Worm (Caenorhabditis elegans): Measurements from ENCODE around the gene jmjd-2.
A peak's percentile ranks its signal among the peaks of the same experiment; 100 is the strongest.

The jmjd-2 gene

DNA sequence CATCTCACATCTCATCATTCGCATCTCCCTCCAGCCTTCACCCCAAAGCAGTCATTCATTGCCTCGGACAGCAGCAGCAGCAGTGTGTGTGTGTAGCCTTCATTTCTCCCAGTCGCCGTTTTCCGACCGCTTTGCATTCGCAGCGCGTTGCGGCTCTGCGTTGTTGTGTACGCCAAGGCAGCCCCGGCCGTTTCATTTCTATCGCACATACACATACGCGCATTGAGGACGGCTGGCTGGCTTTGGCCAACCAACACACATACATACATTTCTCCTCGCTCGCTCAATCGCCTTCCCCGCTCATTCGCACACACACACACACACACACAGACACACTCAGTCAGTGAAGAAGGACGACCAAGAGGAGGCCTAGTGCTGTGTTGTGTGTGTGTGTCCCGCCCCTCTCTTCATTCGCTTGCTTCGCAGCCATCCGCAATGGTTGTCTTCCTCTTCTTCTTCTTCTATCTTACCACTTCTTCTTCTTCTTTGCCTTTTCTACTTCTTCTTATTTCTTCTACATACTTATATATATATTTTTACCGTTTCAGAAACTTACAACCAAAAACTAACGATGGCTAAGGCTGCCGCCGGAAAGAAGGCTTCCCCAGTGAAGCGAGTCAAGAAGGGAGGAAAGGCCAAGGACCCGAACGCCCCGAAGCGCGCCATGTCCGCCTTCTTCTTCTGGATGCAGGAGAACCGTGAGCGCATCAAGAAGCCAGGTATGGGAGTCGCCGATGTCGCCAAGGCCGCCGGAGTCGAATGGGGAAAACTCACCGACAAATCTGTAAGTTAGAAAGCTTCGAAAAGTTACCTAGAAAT lies 7.0 kb upstream of the jmjd-2 start, which contains the start of gene hmg-1.1 (continued):
- TF ChIP-seq R02D3.7 (tag; optimal IDR thresholded peaks at IDR 0.05) (no peak), lir-3 (tag; optimal IDR thresholded peaks at IDR 0.05) (no peak), nhr-237 (tag; optimal IDR thresholded peaks at IDR 0.05) (no peak), snpc-1.2 (GFP tag; IDR thresholded peaks at IDR 0.05) (no peak), pha-4 (GFP tag; IDR thresholded peaks at IDR 0.05) (peak; percentile 53; the same call in 1 of the 2 replicates), pha-4 (tag; optimal IDR thresholded peaks at IDR 0.05) (peak; percentile 46), nhr-102 (tag; optimal IDR thresholded peaks at IDR 0.05) (peak; percentile 58), ztf-11 (tag; optimal IDR thresholded peaks at IDR 0.05) (no peak), duxl-1 (tag; optimal IDR thresholded peaks at IDR 0.05; ENCODE audit: poor library complexity) (peak; percentile 42), attf-4 (tag; optimal IDR thresholded peaks at IDR 0.05) (no peak), egl-27 (tag; optimal IDR thresholded peaks at IDR 0.05) (no peak), dpl-1 (GFP tag; optimal IDR thresholded peaks at IDR 0.05) (peak; percentile 74), nhr-48 (tag; optimal IDR thresholded peaks at IDR 0.05) (peak; percentile 41)

DNA sequence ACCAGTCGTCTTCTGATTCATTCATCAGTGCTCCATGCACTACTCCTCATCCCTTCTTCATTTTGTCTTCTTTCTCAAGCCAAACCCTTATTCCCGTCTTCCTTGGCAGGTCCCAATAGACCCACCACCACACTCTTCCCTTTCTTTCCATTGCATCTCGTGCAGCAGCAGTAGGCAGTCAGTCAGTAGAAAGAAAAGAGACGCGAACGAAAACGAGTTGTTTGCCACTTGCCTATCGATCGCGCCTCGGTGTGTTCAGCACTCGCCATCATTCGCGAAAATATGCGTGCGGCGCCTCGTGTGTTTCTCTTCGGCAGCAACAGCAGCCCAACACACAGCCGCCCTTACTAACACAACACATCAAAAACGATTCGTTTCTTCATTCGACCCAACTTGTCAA lies 6.1 kb upstream of the jmjd-2 start:
- TF ChIP-seq spr-3 (GFP tag; optimal IDR thresholded peaks at IDR 0.05) (no peak), snpc-4 (tag; optimal IDR thresholded peaks at IDR 0.05) (no peak), ama-1 (optimal IDR thresholded peaks at IDR 0.05) (no peak), zfp-2 (tag; optimal IDR thresholded peaks at IDR 0.05) (no peak), Y5F2A.4 (GFP tag; optimal IDR thresholded peaks at IDR 0.05) (no peak), saeg-2 (GFP tag; IDR thresholded peaks at IDR 0.05) (no peak), lsy-2 (tag; optimal IDR thresholded peaks at IDR 0.05) (peak; percentile 4 to 54), ZK546.5 (tag; optimal IDR thresholded peaks at IDR 0.05) (no peak), hlh-11 (tag; optimal IDR thresholded peaks at IDR 0.05) (peak; percentile 72), ceh-62 (tag; optimal IDR thresholded peaks at IDR 0.05) (no peak), dve-1 (tag; optimal IDR thresholded peaks at IDR 0.05; ENCODE audit: insufficient read depth) (peak; percentile 47), nhr-10 (tag; optimal IDR thresholded peaks at IDR 0.05) (no peak), dpl-1 (GFP tag; optimal IDR thresholded peaks at IDR 0.05) (peak; percentile 51), zfp-3 (GFP tag; conservative IDR thresholded peaks at IDR 0.05) (no peak), nhr-77 (tag; optimal IDR thresholded peaks at IDR 0.05) (peak; percentile 75), zip-11 (GFP tag; IDR thresholded peaks at IDR 0.05) (no peak), zip-2 (tag; optimal IDR thresholded peaks at IDR 0.05) (no peak), duxl-1 (tag; optimal IDR thresholded peaks at IDR 0.05; ENCODE audit: poor library complexity) (no peak), hif-1 (tag; optimal IDR thresholded peaks at IDR 0.05) (peak in 1 of 2 experiments; percentile 38), lim-7 (GFP tag; IDR thresholded peaks at IDR 0.05) (no peak), pha-4 (GFP tag; IDR thresholded peaks at IDR 0.05) (peak; percentile 28; the same call in 1 of the 2 replicates), pha-4 (tag; optimal IDR thresholded peaks at IDR 0.05) (no peak), ztf-7 (tag; optimal IDR thresholded peaks at IDR 0.05) (no peak), mxl-2 (GFP tag; conservative IDR thresholded peaks at IDR 0.05) (no peak), dmd-6 (GFP tag; IDR thresholded peaks at IDR 0.05) (peak; percentile 44), lin-1 (GFP tag; IDR thresholded peaks at IDR 0.05) (no peak), F37D6.2 (tag; optimal IDR thresholded peaks at IDR 0.05) (no peak), mxl-3 (GFP tag; optimal IDR thresholded peaks at IDR 0.05) (peak; percentile 89), vab-7 (GFP tag; IDR thresholded peaks at IDR 0.05) (no peak), F44E2.7 (GFP tag; IDR thresholded peaks at IDR 0.05) (no peak), ceh-28 (tag; optimal IDR thresholded peaks at IDR 0.05) (peak; percentile 50), nhr-237 (tag; optimal IDR thresholded peaks at IDR 0.05) (no peak), snpc-1.2 (GFP tag; IDR thresholded peaks at IDR 0.05) (no peak), ceh-44 (GFP tag; IDR thresholded peaks at IDR 0.05) (no peak), arid-1 (GFP tag; conservative IDR thresholded peaks at IDR 0.05) (no peak), dmd-8 (GFP tag; IDR thresholded peaks at IDR 0.05) (no peak), ZK337.2 (GFP tag; IDR thresholded peaks at IDR 0.05) (no peak), fkh-10 (GFP tag; optimal IDR thresholded peaks at IDR 0.05) (no peak), lin-39 (tag; optimal IDR thresholded peaks at IDR 0.05) (no peak), lir-3 (tag; optimal IDR thresholded peaks at IDR 0.05) (no peak), hlh-30 (tag; optimal IDR thresholded peaks at IDR 0.05; ENCODE audit: insufficient read depth) (peak; percentile 85), tag-97 (GFP tag; IDR thresholded peaks at IDR 0.05) (no peak)
